Worm (Caenorhabditis elegans) whole organism, L3 larva: Measurements from ENCODE around the gene wht-1.

Experiments
- fos-1 ChIP-seq: fragments of 150-350 bp; optimal IDR thresholded peaks from 2 replicates; lab custom pipeline; 2014; ENCODE audit warnings: missing biosample characterization, missing genetic modification characterization
- nhr-76 ChIP-seq: fragments of 150-350 bp; sonication (generic microtip); optimal IDR thresholded peaks from 5 replicates; lab custom pipeline; 2014; ENCODE audit warnings: missing biosample characterization, missing genetic modification characterization
- sea-2 ChIP-seq: fragments of 150-350 bp; sonication (generic microtip); optimal IDR thresholded peaks from 4 replicates; lab custom pipeline; 2014; ENCODE audit warnings: missing biosample characterization, missing genetic modification reagents, missing genetic modification characterization
- snpc-4 ChIP-seq: fragments of 150-350 bp; optimal IDR thresholded peaks from 2 replicates; lab custom pipeline; 2014; ENCODE audit warnings: missing biosample characterization, missing genetic modification characterization

ce11 chrIII:6110187-6110586 is 22.6 kb upstream of the wht-1 start:
- TF ChIP-seq nhr-76 (no peak), snpc-4 (tag; lab: Kevin White, UChicago) (no peak), fos-1 (tag; lab: Kevin White, UChicago) (no peak), sea-2 (no peak)
